Fruit fly (Drosophila melanogaster): ENCODE results near the gene CG34250.

The CG34250 gene

dm6 chr3L:17430390-17430789 is 45.6 kb upstream of the CG34250 start (continued):
- TF ChIP-seq gt (GFP tag; IDR thresholded peaks at IDR 0.05), result no peak
- no peak for TF ChIP-seq CG15696 (tag; optimal IDR thresholded peaks at IDR 0.05)
- no peak for TF ChIP-seq CG31441 (GFP tag; IDR thresholded peaks at IDR 0.05)
- TF ChIP-seq CoRest (tag; optimal IDR thresholded peaks at IDR 0.05), result no peak
- no peak for TF ChIP-seq tup (GFP tag; optimal IDR thresholded peaks at IDR 0.05)
- no peak for TF ChIP-seq CG9727 (GFP tag; optimal IDR thresholded peaks at IDR 0.05)
- peak; percentile 21 for TF ChIP-seq ftz-f1 (GFP tag; optimal IDR thresholded peaks at IDR 0.05)
- no peak for TF ChIP-seq sob (GFP tag; IDR thresholded peaks at IDR 0.05)
- TF ChIP-seq HLHmδ (GFP tag; optimal IDR thresholded peaks at IDR 0.05), result no peak
- no peak for TF ChIP-seq Hr51 (GFP tag; optimal IDR thresholded peaks at IDR 0.05)
- TF ChIP-seq hkb (optimal IDR thresholded peaks at IDR 0.05), result no peak
- TF ChIP-seq hkb (GFP tag; IDR thresholded peaks at IDR 0.05), result no peak
- TF ChIP-seq dpn (GFP tag; optimal IDR thresholded peaks at IDR 0.05), result no peak
- TF ChIP-seq CG4282 (GFP tag; optimal IDR thresholded peaks at IDR 0.05), result no peak
- TF ChIP-seq C15 (GFP tag; IDR thresholded peaks at IDR 0.05), result no peak
- no peak for TF ChIP-seq Ets65A (GFP tag)
- TF ChIP-seq Hand (GFP tag; optimal IDR thresholded peaks at IDR 0.05), result no peak
- no peak for TF ChIP-seq CG10654 (GFP tag; optimal IDR thresholded peaks at IDR 0.05)
- TF ChIP-seq run (tag; optimal IDR thresholded peaks at IDR 0.05), result no peak
- no peak for TF ChIP-seq CG12236 (GFP tag; optimal IDR thresholded peaks at IDR 0.05)
- TF ChIP-seq rib (GFP tag; IDR thresholded peaks at IDR 0.05), result peak; percentile 43; the same call in 1 of the 2 replicates
- TF ChIP-seq Scr (GFP tag; IDR thresholded peaks at IDR 0.05; ENCODE audit: partially characterized antibody), result no peak
- TF ChIP-seq dm (GFP tag; optimal IDR thresholded peaks at IDR 0.05), result no peak
- TF ChIP-seq pb (GFP tag; optimal IDR thresholded peaks at IDR 0.05), result no peak
- TF ChIP-seq Sin3A (optimal IDR thresholded peaks at IDR 0.05), result no peak
- TF ChIP-seq CG12769 (tag; optimal IDR thresholded peaks at IDR 0.05), result peak; percentile 95
- no peak for TF ChIP-seq nerfin-2 (GFP tag; IDR thresholded peaks at IDR 0.05; ENCODE audit: partially characterized antibody)
- no peak for TF ChIP-seq MESR4 (GFP tag; optimal IDR thresholded peaks at IDR 0.05)
- TF ChIP-seq CG10543 (GFP tag; optimal IDR thresholded peaks at IDR 0.05), result peak; percentile 81
- no peak for TF ChIP-seq Asciz (GFP tag; optimal IDR thresholded peaks at IDR 0.05)
- TF ChIP-seq br (optimal IDR thresholded peaks at IDR 0.05), result no peak
- TF ChIP-seq pros (GFP tag; optimal IDR thresholded peaks at IDR 0.05), result no peak
- no peak for TF ChIP-seq CG17829 (tag; optimal IDR thresholded peaks at IDR 0.05)
- no peak for TF ChIP-seq p53 (GFP tag; optimal IDR thresholded peaks at IDR 0.05)
- TF ChIP-seq Ssrp (tag; optimal IDR thresholded peaks at IDR 0.05), result no peak
- TF ChIP-seq CG11398 (GFP tag; optimal IDR thresholded peaks at IDR 0.05), result no peak
- TF ChIP-seq Tbp (GFP tag; optimal IDR thresholded peaks at IDR 0.05), result no peak
- TF ChIP-seq CG17359 (tag; optimal IDR thresholded peaks at IDR 0.05), result no peak
- no peak for TF ChIP-seq CG11085 (GFP tag; IDR thresholded peaks at IDR 0.05)
- no peak for TF ChIP-seq CG7556 (GFP tag; optimal IDR thresholded peaks at IDR 0.05)

- TF ChIP-seq fd3F (GFP tag; optimal IDR thresholded peaks at IDR 0.05), result no peak
- TF ChIP-seq CG16779 (GFP tag; IDR thresholded peaks at IDR 0.05), result no peak
- TF ChIP-seq CG17802 (tag; optimal IDR thresholded peaks at IDR 0.05), result no peak
- TF ChIP-seq CG31365 (tag; optimal IDR thresholded peaks at IDR 0.05), result no peak
- no peak for TF ChIP-seq bsh (GFP tag; optimal IDR thresholded peaks at IDR 0.05)
- no peak for TF ChIP-seq CG2116 (GFP tag; optimal IDR thresholded peaks at IDR 0.05)
- TF ChIP-seq CG12769 (tag; optimal IDR thresholded peaks at IDR 0.05), result no peak
- TF ChIP-seq nerfin-1 (tag; optimal IDR thresholded peaks at IDR 0.05), result no peak
- TF ChIP-seq CG10431 (GFP tag; optimal IDR thresholded peaks at IDR 0.05), result no peak
- no peak for TF ChIP-seq CG11695 (GFP tag; IDR thresholded peaks at IDR 0.05)
- TF ChIP-seq Stat92E (GFP tag; optimal IDR thresholded peaks at IDR 0.05), result no peak
- TF ChIP-seq CG14050 (GFP tag; IDR thresholded peaks at IDR 0.05), result no peak
- peak; percentile 8 for TF ChIP-seq CG33213 (GFP tag; optimal IDR thresholded peaks at IDR 0.05)
- no peak for TF ChIP-seq bigmax (GFP tag; optimal IDR thresholded peaks at IDR 0.05)
Measured at dm6 chr3L:17430957-17431585, 45.0 kb upstream of the CG34250 start.
